Fruit fly (Drosophila melanogaster) whole organism, prepupa: ENCODE measurements around the gene CG14711.

Experiments used
- Blimp-1 ChIP-seq: fragments of 200-800 bp; sonication (Bioruptor generic); optimal IDR thresholded peaks from 3 replicates; lab custom pipeline; 2017; ENCODE audit warnings: missing biosample characterization, missing genetic modification characterization, mild to moderate bottlenecking, moderate library complexity, missing genetic modification reagents
- CG10631 ChIP-seq: fragments of 200-800 bp; sonication (Bioruptor generic); optimal IDR thresholded peaks from 2 replicates; lab custom pipeline; 2016; ENCODE audit warnings: missing biosample characterization, missing genetic modification characterization
- CG10669 ChIP-seq: fragments of 200-800 bp; sonication (Bioruptor generic); optimal IDR thresholded peaks from 3 replicates; lab custom pipeline; 2018; ENCODE audit warnings: missing biosample characterization, mild to moderate bottlenecking, missing genetic modification characterization, moderate library complexity
- CG11902 ChIP-seq: fragments of 200-800 bp; sonication (Bioruptor generic); optimal IDR thresholded peaks from 3 replicates; lab custom pipeline; 2016; ENCODE audit warnings: missing biosample characterization, missing genetic modification characterization
- CG15336 ChIP-seq: fragments of 200-800 bp; sonication (Bioruptor generic); IDR thresholded peaks from 2 replicates; pipeline ENCODE4 v1.3.6; 2022; ENCODE audit warnings: missing biosample characterization, missing genetic modification characterization
- CG1621 ChIP-seq: fragments of 200-800 bp; sonication (Bioruptor generic); optimal IDR thresholded peaks from 3 replicates; lab custom pipeline; 2018; ENCODE audit warnings: missing biosample characterization, mild to moderate bottlenecking, missing genetic modification characterization
- CG16779 ChIP-seq: fragments of 200-800 bp; sonication (Bioruptor generic); optimal IDR thresholded peaks from 3 replicates; lab custom pipeline; 2017; ENCODE audit warnings: missing biosample characterization, mild to moderate bottlenecking, missing genetic modification characterization
- CG3032 ChIP-seq: fragments of 200-800 bp; optimal IDR thresholded peaks from 2 replicates; lab custom pipeline; 2019; ENCODE audit warnings: missing biosample characterization, mild to moderate bottlenecking, missing genetic modification characterization, moderate library complexity
- CG31627 ChIP-seq: fragments of 200-800 bp; sonication (Bioruptor generic); optimal IDR thresholded peaks from 3 replicates; lab custom pipeline; 2016; ENCODE audit warnings: missing biosample characterization, missing genetic modification characterization
- CG32006 ChIP-seq: fragments of 200-800 bp; sonication (Bioruptor generic); optimal IDR thresholded peaks from 3 replicates; lab custom pipeline; 2017; ENCODE audit warnings: missing biosample characterization, mild to moderate bottlenecking, missing genetic modification characterization
- CG3919 ChIP-seq: fragments of 200-800 bp; sonication (Bioruptor generic); optimal IDR thresholded peaks from 3 replicates; lab custom pipeline; 2016; ENCODE audit warnings: missing biosample characterization, missing genetic modification characterization
- CG4318 ChIP-seq: fragments of 200-800 bp; sonication (Bioruptor generic); optimal IDR thresholded peaks from 3 replicates; lab custom pipeline; 2017; ENCODE audit warnings: missing biosample characterization, mild to moderate bottlenecking, missing genetic modification characterization
- CG6163 ChIP-seq: fragments of 200-800 bp; sonication (Bioruptor generic); IDR thresholded peaks from 3 replicates; pipeline ENCODE4 v1.3.6; 2022; ENCODE audit warnings: missing biosample characterization, missing genetic modification characterization
- CG6276 ChIP-seq: fragments of 200-800 bp; sonication (Bioruptor generic); optimal IDR thresholded peaks from 2 replicates; lab custom pipeline; 2017; ENCODE audit warnings: missing biosample characterization, mild to moderate bottlenecking, missing genetic modification characterization
- CG6792 ChIP-seq: fragments of 200-800 bp; sonication (Bioruptor generic); optimal IDR thresholded peaks from 3 replicates; lab custom pipeline; 2016; ENCODE audit warnings: missing biosample characterization, missing genetic modification characterization
- CG6808 ChIP-seq: fragments of 200-800 bp; sonication (Bioruptor generic); optimal IDR thresholded peaks from 3 replicates; lab custom pipeline; 2017; ENCODE audit warnings: missing biosample characterization, missing genetic modification characterization, mild to moderate bottlenecking, moderate library complexity, missing genetic modification reagents
- CG6854 ChIP-seq: fragments of 200-800 bp; sonication (Bioruptor generic); optimal IDR thresholded peaks from 2 replicates; lab custom pipeline; 2017; ENCODE audit warnings: missing biosample characterization, mild to moderate bottlenecking, missing genetic modification characterization
- CG7368 ChIP-seq: fragments of 200-800 bp; sonication (Bioruptor generic); optimal IDR thresholded peaks from 3 replicates; lab custom pipeline; 2016; ENCODE audit warnings: missing biosample characterization, missing genetic modification characterization
- Eip75B ChIP-seq: fragments of 200-800 bp; sonication (Bioruptor generic); optimal IDR thresholded peaks from 3 replicates; lab custom pipeline; 2016; ENCODE audit warnings: missing biosample characterization, missing genetic modification characterization
- Eip78C ChIP-seq: fragments of 200-800 bp; sonication (Bioruptor generic); peaks from one replicate; lab custom pipeline; 2016; ENCODE audit warnings: missing biosample characterization, missing genetic modification characterization
- Ets21C ChIP-seq: fragments of 200-800 bp; sonication (Bioruptor generic); optimal IDR thresholded peaks from 3 replicates; lab custom pipeline; 2016; ENCODE audit warnings: missing biosample characterization, missing genetic modification characterization
- Hr38 ChIP-seq: sonication (Bioruptor generic); optimal IDR thresholded peaks from 2 replicates; lab custom pipeline; 2016; ENCODE audit warnings: missing biosample characterization, missing genetic modification characterization
- Hr39 ChIP-seq: fragments of 200-800 bp; sonication (Bioruptor generic); optimal IDR thresholded peaks from 2 replicates; lab custom pipeline; 2016; ENCODE audit warnings: missing biosample characterization, missing genetic modification characterization
- Hr4 ChIP-seq: fragments of 200-800 bp; sonication (Bioruptor generic); optimal IDR thresholded peaks from 3 replicates; lab custom pipeline; 2016; ENCODE audit warnings: missing biosample characterization, missing genetic modification characterization
- Lpt ChIP-seq: fragments of 200-800 bp; sonication (Bioruptor generic); optimal IDR thresholded peaks from 3 replicates; lab custom pipeline; 2016; ENCODE audit warnings: missing biosample characterization, missing genetic modification characterization
- Met ChIP-seq: fragments of 200-800 bp; sonication (Bioruptor generic); optimal IDR thresholded peaks from 3 replicates; lab custom pipeline; 2016; ENCODE audit warnings: missing biosample characterization, missing genetic modification characterization
- OdsH ChIP-seq: fragments of 200-800 bp; sonication (Bioruptor generic); optimal IDR thresholded peaks from 3 replicates; lab custom pipeline; 2016; ENCODE audit warnings: missing biosample characterization, missing genetic modification characterization
- Sox102F ChIP-seq: fragments of 200-800 bp; sonication (Bioruptor generic); optimal IDR thresholded peaks from 2 replicates; lab custom pipeline; 2016; ENCODE audit warnings: missing biosample characterization, mild to moderate bottlenecking, missing genetic modification characterization
- Sox14 ChIP-seq: fragments of 200-800 bp; sonication (Bioruptor generic); optimal IDR thresholded peaks from 3 replicates; lab custom pipeline; 2016; ENCODE audit warnings: missing biosample characterization, missing genetic modification characterization
- Sox15 ChIP-seq: fragments of 200-800 bp; sonication (Bioruptor generic); optimal IDR thresholded peaks from 3 replicates; lab custom pipeline; 2016; ENCODE audit warnings: missing biosample characterization, missing genetic modification characterization
- achi ChIP-seq: fragments of 200-800 bp; sonication (Bioruptor generic); optimal IDR thresholded peaks from 3 replicates; lab custom pipeline; 2016; ENCODE audit warnings: missing biosample characterization, missing genetic modification characterization
- acj6 ChIP-seq: fragments of 200-800 bp; sonication (Bioruptor generic); optimal IDR thresholded peaks from 3 replicates; lab custom pipeline; 2016; ENCODE audit warnings: missing biosample characterization, missing genetic modification characterization
- cyc ChIP-seq: fragments of 200-800 bp; sonication (Bioruptor generic); optimal IDR thresholded peaks from 3 replicates; lab custom pipeline; 2016; ENCODE audit warnings: missing biosample characterization, missing genetic modification characterization
- dac ChIP-seq: fragments of 200-800 bp; sonication (Bioruptor generic); optimal IDR thresholded peaks from 2 replicates; lab custom pipeline; 2017; ENCODE audit warnings: missing biosample characterization, mild to moderate bottlenecking, missing genetic modification characterization
- dsx ChIP-seq: fragments of 200-800 bp; optimal IDR thresholded peaks from 3 replicates; lab custom pipeline; 2019; ENCODE audit warnings: missing biosample characterization, mild to moderate bottlenecking, missing genetic modification characterization, moderate library complexity; ENCODE audit not compliant: poor library complexity, severe bottlenecking
- esn ChIP-seq: fragments of 200-800 bp; sonication (Bioruptor generic); optimal IDR thresholded peaks from 2 replicates; lab custom pipeline; 2016; ENCODE audit warnings: missing biosample characterization, mild to moderate bottlenecking, missing genetic modification characterization, moderate library complexity
- fd59A ChIP-seq: fragments of 200-800 bp; sonication (Bioruptor generic); optimal IDR thresholded peaks from 2 replicates; lab custom pipeline; 2017; ENCODE audit warnings: missing biosample characterization, mild to moderate bottlenecking, missing genetic modification characterization, missing genetic modification reagents
- fkh ChIP-seq: fragments of 200-800 bp; sonication (Bioruptor generic); optimal IDR thresholded peaks from 3 replicates; lab custom pipeline; 2017; ENCODE audit warnings: missing biosample characterization, mild to moderate bottlenecking, missing genetic modification characterization, moderate library complexity
- lz ChIP-seq: fragments of 200-800 bp; sonication (Bioruptor generic); optimal IDR thresholded peaks from 3 replicates; lab custom pipeline; 2016; ENCODE audit warnings: missing biosample characterization, missing genetic modification characterization
- pdm3 ChIP-seq: fragments of 200-800 bp; sonication (Bioruptor generic); optimal IDR thresholded peaks from 3 replicates; lab custom pipeline; 2016; ENCODE audit warnings: missing biosample characterization, missing genetic modification characterization
- svp ChIP-seq: fragments of 200-800 bp; sonication (Bioruptor generic); peaks from one replicate; lab custom pipeline; 2016; ENCODE audit warnings: missing biosample characterization, missing genetic modification characterization
- topi ChIP-seq: fragments of 200-800 bp; sonication (Bioruptor generic); optimal IDR thresholded peaks from 3 replicates; lab custom pipeline; 2016; ENCODE audit warnings: missing biosample characterization, missing genetic modification characterization

The CG14711 gene

DNA sequence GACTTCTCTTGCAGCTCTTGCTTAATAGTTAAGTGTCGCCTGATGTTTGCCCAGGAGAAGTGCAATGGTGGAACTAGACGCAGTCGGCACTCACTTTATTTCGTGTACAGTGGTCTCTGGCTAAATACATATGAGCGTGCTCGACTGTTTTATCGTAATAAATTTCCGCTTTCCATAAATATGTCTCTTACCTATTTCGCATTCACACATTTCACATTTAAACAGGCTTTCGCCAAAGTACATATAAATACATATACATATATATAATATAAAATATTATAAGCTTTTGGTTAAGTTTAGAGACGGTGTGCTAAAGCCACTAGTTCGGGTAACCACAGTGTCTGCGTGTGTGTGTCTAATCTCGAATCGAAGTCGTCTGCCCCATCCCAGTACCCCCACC lies 16.5 kb upstream of the CG14711 start (continued):
- TF ChIP-seq CG6792 (GFP tag; lab: Kevin White, UChicago) (no peak), CG10631 (GFP tag; lab: Kevin White, UChicago) (no peak), CG7368 (GFP tag; lab: Kevin White, UChicago) (no peak), acj6 (GFP tag; lab: Kevin White, UChicago) (peak; percentile 8), CG15336 (GFP tag; lab: Robert Waterston, UW) (peak; percentile 62; the same call in 1 of the 2 replicates), CG1621 (tag; lab: Kevin White, UChicago) (no peak), CG6276 (peak; percentile 58)

DNA sequence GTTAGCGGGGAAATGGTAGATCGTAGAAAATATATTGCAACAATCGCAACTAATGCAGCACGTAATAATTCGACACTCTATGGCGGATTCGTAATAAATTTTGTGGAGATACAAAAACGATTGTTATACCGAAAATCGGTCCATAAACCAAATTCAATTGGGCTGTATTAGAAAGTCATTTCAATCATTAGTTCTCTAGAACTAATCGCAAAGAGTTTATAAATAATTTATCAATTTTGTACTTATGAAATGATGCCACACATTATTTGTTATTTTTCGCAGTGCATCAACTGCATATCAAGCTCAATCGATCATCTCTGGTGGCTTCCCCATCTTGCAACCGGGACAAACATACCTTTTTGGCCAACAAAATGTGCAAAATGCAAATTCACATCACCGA lies 10.7 kb upstream of the CG14711 start:
- no peak for TF ChIP-seq Lpt (GFP tag; lab: Kevin White, UChicago)
- no peak for TF ChIP-seq CG6854
- no peak for TF ChIP-seq esn
- no peak for TF ChIP-seq CG6808 (GFP tag; lab: Kevin White, UChicago)
- TF ChIP-seq CG32006: peak; percentile 30
- TF ChIP-seq Sox102F: no peak
- no peak for TF ChIP-seq achi
- peak; percentile 57 for TF ChIP-seq Eip78C (GFP tag; lab: Kevin White, UChicago)
- TF ChIP-seq CG15336 (GFP tag; lab: Robert Waterston, UW): peak; percentile 55
- no peak for TF ChIP-seq CG6276
- TF ChIP-seq dac: no peak
- peak; percentile 15 for TF ChIP-seq Hr4 (GFP tag; lab: Kevin White, UChicago)
- TF ChIP-seq CG4318: no peak

DNA sequence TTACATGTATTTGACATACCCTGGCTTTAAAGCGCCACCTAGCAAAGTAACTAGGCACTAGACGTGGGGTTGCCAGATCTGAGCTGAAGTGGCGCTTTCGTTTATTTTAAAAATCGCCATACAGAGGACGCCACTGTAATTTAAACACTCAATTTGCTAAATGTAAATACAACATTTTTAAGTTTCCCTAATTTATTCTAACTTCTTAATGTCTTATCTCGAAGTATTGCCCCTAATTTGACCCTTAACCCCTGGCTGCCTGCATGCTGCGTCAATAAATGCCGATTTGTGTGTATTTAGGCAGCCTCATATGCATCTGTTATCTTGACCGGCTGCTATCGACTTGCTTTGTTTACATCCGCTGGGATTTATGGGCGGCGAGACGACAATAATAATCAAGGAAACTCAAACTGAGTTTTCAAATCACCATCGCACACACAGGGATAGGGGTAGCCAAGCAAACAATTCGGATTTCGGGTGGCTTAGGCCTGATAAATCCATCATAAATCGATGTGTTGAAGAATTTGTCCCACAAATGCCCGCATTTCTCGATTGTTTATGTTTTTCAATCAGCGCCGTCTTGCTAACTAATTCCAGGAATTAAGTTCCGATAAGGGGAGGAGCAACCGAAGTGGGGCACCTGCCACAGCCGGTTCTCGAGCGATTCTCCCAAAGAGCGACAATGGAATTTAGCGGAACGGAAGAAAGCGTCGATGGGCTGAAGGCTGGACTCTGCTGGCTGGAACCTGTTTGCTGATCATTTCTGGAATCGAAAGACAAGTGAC lies 9.7 kb upstream of the CG14711 start:
- TF ChIP-seq CG3919 (GFP tag; lab: Kevin White, UChicago) (peak; percentile 48), pdm3 (GFP tag; lab: Kevin White, UChicago) (peak; percentile 49), CG6792 (GFP tag; lab: Kevin White, UChicago) (no peak), Eip75B (no peak), OdsH (peak; percentile 22), dsx (GFP tag; lab: Kevin White, UChicago) (no peak), Hr39 (GFP tag; lab: Kevin White, UChicago) (peak; percentile 69), Lpt (GFP tag; lab: Kevin White, UChicago) (no peak), CG11902 (peak; percentile 17), achi (no peak), CG6854 (peak; percentile 31), CG16779 (tag; lab: Kevin White, UChicago) (no peak), Sox14 (GFP tag; lab: Kevin White, UChicago) (peak; percentile 45), cyc (GFP tag; lab: Kevin White, UChicago) (peak; percentile 63), CG6276 (no peak), topi (GFP tag; lab: Kevin White, UChicago) (peak; percentile 43), CG31627 (peak; percentile 73), Met (peak; percentile 55), svp (GFP tag; lab: Kevin White, UChicago) (peak; percentile 89), Blimp-1 (no peak), Eip78C (GFP tag; lab: Kevin White, UChicago) (peak; percentile 69), CG6163 (GFP tag; lab: Robert Waterston, UW) (no peak), CG3032 (tag; lab: Kevin White, UChicago) (peak; percentile 5), CG6808 (GFP tag; lab: Kevin White, UChicago) (no peak), acj6 (GFP tag; lab: Kevin White, UChicago) (peak; percentile 36), Sox102F (no peak), fkh (GFP tag; lab: Kevin White, UChicago) (peak; percentile 77), Sox15 (GFP tag; lab: Kevin White, UChicago) (no peak), Ets21C (peak; percentile 7), Hr38 (no peak), esn (peak; percentile 57), lz (GFP tag; lab: Kevin White, UChicago) (peak; percentile 52), fd59A (GFP tag; lab: Kevin White, UChicago) (no peak), CG10669 (GFP tag; lab: Kevin White, UChicago) (no peak)
